Worm (Caenorhabditis elegans) whole organism, mixed stage, embryonic: ENCODE measurements around the gene aldo-2.

ENCODE experiments used
- ceh-39 ChIP-seq: fragments of 150-350 bp; optimal IDR thresholded peaks from 2 replicates; lab custom pipeline; 2014; ENCODE audit warnings: missing biosample characterization, missing genetic modification characterization
- ces-1 ChIP-seq: fragments of 150-350 bp; optimal IDR thresholded peaks from 2 replicates; lab custom pipeline; 2014; ENCODE audit warnings: missing biosample characterization, missing genetic modification reagents, missing genetic modification characterization
- lin-13 ChIP-seq: fragments of 150-350 bp; optimal IDR thresholded peaks from 2 replicates; lab custom pipeline; 2014; ENCODE audit warnings: missing biosample characterization, missing genetic modification characterization
- lin-32 ChIP-seq: fragments of 200-800 bp; sonication (Bioruptor generic); optimal IDR thresholded peaks from 2 replicates; lab custom pipeline; 2018; ENCODE audit warnings: mild to moderate bottlenecking, missing genetic modification characterization, missing compliant biosample characterization
- nhr-237 ChIP-seq: fragments of 150-350 bp; optimal IDR thresholded peaks from 2 replicates; lab custom pipeline; 2014; ENCODE audit warnings: missing biosample characterization, missing genetic modification characterization
- nhr-28 ChIP-seq: fragments of 150-350 bp; optimal IDR thresholded peaks from 2 replicates; lab custom pipeline; 2014; ENCODE audit warnings: missing biosample characterization, missing genetic modification characterization
- pha-4 ChIP-seq: fragments of 150-350 bp; optimal IDR thresholded peaks from 2 replicates; lab custom pipeline; 2018; ENCODE audit warnings: missing biosample characterization, missing genetic modification reagents, missing genetic modification characterization

DNA sequence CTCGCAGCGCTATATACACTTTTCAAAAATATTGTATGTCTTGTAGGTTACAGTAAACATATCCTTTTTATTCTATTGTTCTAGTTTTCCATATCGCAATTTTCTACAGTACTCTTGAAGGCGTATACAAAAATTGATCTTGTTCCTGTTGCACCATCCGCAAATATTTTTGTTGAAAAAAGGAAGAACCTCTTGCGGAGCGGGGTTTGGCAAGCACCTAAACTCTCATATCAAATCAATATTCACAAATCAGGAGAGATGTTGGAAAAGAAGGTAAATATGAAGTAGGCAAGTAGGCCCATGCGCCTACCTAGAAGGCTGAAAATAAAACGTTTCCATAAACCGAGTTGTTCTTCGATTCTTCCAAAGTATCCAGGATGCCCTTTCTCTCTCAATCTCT, 7.6 kb upstream of the aldo-2 start, which contains the start of gene C28H8.5:
- TF ChIP-seq lin-13 (no peak), ces-1 (GFP tag; lab: Kevin White, UChicago) (no peak), pha-4 (tag; lab: Kevin White, UChicago) (no peak), ceh-39 (tag; lab: Kevin White, UChicago) (no peak), lin-32 (GFP tag; lab: Kevin White, UChicago) (no peak), nhr-28 (tag; lab: Kevin White, UChicago) (no peak), nhr-237 (tag; lab: Kevin White, UChicago) (no peak)
